Worm (Caenorhabditis elegans): ENCODE measurements around the gene C40H1.8.

The C40H1.8 gene

ce11 chrIII:9288540-9288939 is 26.0 kb upstream of the C40H1.8 start:
- no peak for TF ChIP-seq npax-4 (tag; optimal IDR thresholded peaks at IDR 0.05)
- no peak for TF ChIP-seq ceh-30 (tag; optimal IDR thresholded peaks at IDR 0.05)
- TF ChIP-seq ama-1 (optimal IDR thresholded peaks at IDR 0.05) = no peak

ce11 chrIII:9289815-9290214 is 24.7 kb upstream of the C40H1.8 start:
- TF ChIP-seq unc-55 (GFP tag; optimal IDR thresholded peaks at IDR 0.05) (no peak), pqm-1 (tag; optimal IDR thresholded peaks at IDR 0.05) (no peak), fkh-6 (tag; optimal IDR thresholded peaks at IDR 0.05) (no peak), ceh-34 (tag; optimal IDR thresholded peaks at IDR 0.05) (no peak), Y22D7AL.16 (tag; optimal IDR thresholded peaks at IDR 0.05) (no peak)

- no peak for TF ChIP-seq ceh-22 (tag; optimal IDR thresholded peaks at IDR 0.05)
- no peak for TF ChIP-seq lin-11 (tag; optimal IDR thresholded peaks at IDR 0.05)
- no peak for TF ChIP-seq Y22D7AL.16 (tag; optimal IDR thresholded peaks at IDR 0.05)
- TF ChIP-seq lim-6 (tag; optimal IDR thresholded peaks at IDR 0.05) = no peak
- TF ChIP-seq elt-4 (tag; optimal IDR thresholded peaks at IDR 0.05) = no peak
- TF ChIP-seq ets-4 (tag; optimal IDR thresholded peaks at IDR 0.05) = no peak
- no peak for TF ChIP-seq rnt-1 (tag; optimal IDR thresholded peaks at IDR 0.05)
- TF ChIP-seq pat-9 (tag; optimal IDR thresholded peaks at IDR 0.05) = no peak
- TF ChIP-seq pros-1 (tag; optimal IDR thresholded peaks at IDR 0.05) = no peak
- no peak for TF ChIP-seq ceh-2 (tag; optimal IDR thresholded peaks at IDR 0.05)
- TF ChIP-seq pax-1 (tag; optimal IDR thresholded peaks at IDR 0.05) = no peak
Measured at ce11 chrIII:9297345-9297744, 17.2 kb upstream of the C40H1.8 start, which contains the start of gene K01B6.4. Gene K01B6.4, minus strand, starts transcription at chrIII:9297445.

- no peak for TF ChIP-seq che-1 (tag; optimal IDR thresholded peaks at IDR 0.05)
- TF ChIP-seq fax-1 (tag; optimal IDR thresholded peaks at IDR 0.05) = no peak
- no peak for TF ChIP-seq C38D4.7 (GFP tag; optimal IDR thresholded peaks at IDR 0.05)
- TF ChIP-seq sox-2 (GFP tag; IDR thresholded peaks at IDR 0.05) = no peak
- TF ChIP-seq gmeb-2 (tag; optimal IDR thresholded peaks at IDR 0.05) = no peak
- no peak for TF ChIP-seq fkh-10 (GFP tag; optimal IDR thresholded peaks at IDR 0.05)
- TF ChIP-seq tbx-7 (tag; optimal IDR thresholded peaks at IDR 0.05) = no peak
- no peak for TF ChIP-seq nhr-232 (tag; optimal IDR thresholded peaks at IDR 0.05)
- TF ChIP-seq sox-4 (tag; optimal IDR thresholded peaks at IDR 0.05) = no peak
- no peak for TF ChIP-seq odd-2 (tag; optimal IDR thresholded peaks at IDR 0.05)
- no peak for TF ChIP-seq ceh-24 (tag; optimal IDR thresholded peaks at IDR 0.05)
- TF ChIP-seq dmd-4 (tag; optimal IDR thresholded peaks at IDR 0.05; ENCODE audit: borderline replicate concordance) = no peak
- TF ChIP-seq ref-2 (tag; optimal IDR thresholded peaks at IDR 0.05) = no peak
- no peak for TF ChIP-seq ceh-2 (tag; optimal IDR thresholded peaks at IDR 0.05)
- TF ChIP-seq unc-86 (tag; optimal IDR thresholded peaks at IDR 0.05) = no peak
- TF ChIP-seq pax-1 (tag; optimal IDR thresholded peaks at IDR 0.05) = no peak
- no peak for TF ChIP-seq pag-3 (tag; optimal IDR thresholded peaks at IDR 0.05; ENCODE audit: borderline replicate concordance)
Measured at ce11 chrIII:9299116-9299515, 15.4 kb upstream of the C40H1.8 start.

ce11 chrIII:9299919-9300318 is 14.6 kb upstream of the C40H1.8 start, which contains the start of gene K01B6.3:
Gene K01B6.3, plus strand, starts transcription at chrIII:9300219.
- TF ChIP-seq unc-55 (GFP tag; optimal IDR thresholded peaks at IDR 0.05) (no peak), ceh-45 (GFP tag; IDR thresholded peaks at IDR 0.05) (no peak), lim-6 (tag; optimal IDR thresholded peaks at IDR 0.05) (no peak), che-1 (tag; optimal IDR thresholded peaks at IDR 0.05) (no peak)

DNA sequence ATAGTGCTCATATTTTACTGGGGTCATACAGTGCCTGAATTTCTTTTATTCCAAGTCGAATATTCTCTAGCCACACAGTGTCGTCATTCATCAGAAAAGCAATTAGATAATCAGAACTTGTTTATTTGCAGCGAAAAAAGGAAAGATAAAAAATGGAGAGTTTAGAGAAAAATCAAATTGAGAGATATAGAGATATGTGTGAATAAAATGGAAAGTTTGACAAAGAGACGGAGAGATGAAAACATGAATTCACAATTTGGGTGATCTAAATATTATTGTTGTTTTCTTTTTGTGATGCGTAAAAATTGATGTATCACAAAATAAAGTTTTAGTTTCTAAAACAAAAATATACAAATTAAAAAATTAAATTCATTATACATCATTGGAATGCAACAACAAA is 13.8 kb upstream of the C40H1.8 start:
- TF ChIP-seq ahr-1 (tag; optimal IDR thresholded peaks at IDR 0.05) (no peak), pha-4 (tag; optimal IDR thresholded peaks at IDR 0.05) (no peak), elt-4 (tag; optimal IDR thresholded peaks at IDR 0.05) (no peak), ttx-3 (tag; optimal IDR thresholded peaks at IDR 0.05) (no peak), F13H6.1 (tag; optimal IDR thresholded peaks at IDR 0.05) (no peak), madf-2 (tag; optimal IDR thresholded peaks at IDR 0.05) (no peak), dmd-4 (tag; optimal IDR thresholded peaks at IDR 0.05; ENCODE audit: borderline replicate concordance) (no peak), K02D7.2 (tag; optimal IDR thresholded peaks at IDR 0.05) (no peak), pha-2 (tag; optimal IDR thresholded peaks at IDR 0.05) (no peak), ref-2 (tag; optimal IDR thresholded peaks at IDR 0.05) (no peak), syd-9 (tag; optimal IDR thresholded peaks at IDR 0.05) (no peak), dve-1 (tag; optimal IDR thresholded peaks at IDR 0.05) (no peak), hlh-30 (tag; optimal IDR thresholded peaks at IDR 0.05; ENCODE audit: insufficient read depth) (no peak), pag-3 (tag; optimal IDR thresholded peaks at IDR 0.05; ENCODE audit: borderline replicate concordance) (no peak), K09A11.1 (tag; optimal IDR thresholded peaks at IDR 0.05; ENCODE audit: insufficient read depth) (no peak), pat-9 (tag; optimal IDR thresholded peaks at IDR 0.05) (no peak)

All from whole organism, late embryonic.